Worm (Caenorhabditis elegans) whole organism, L1 larva: ENCODE data around the gene glb-9.
A peak's percentile ranks its signal among the peaks of the same experiment; 100 is the strongest.

Source experiments
- F16B12.6 ChIP-seq: fragments of 150-350 bp; optimal IDR thresholded peaks from 2 replicates; lab custom pipeline; 2014; ENCODE audit warnings: missing biosample characterization, missing genetic modification characterization
- alr-1 ChIP-seq: fragments of 200-800 bp; sonication (Bioruptor generic); optimal IDR thresholded peaks from 2 replicates; lab custom pipeline; 2018; ENCODE audit warnings: borderline replicate concordance, mild to moderate bottlenecking, missing genetic modification characterization, missing compliant biosample characterization
- blmp-1 ChIP-seq: fragments of 150-350 bp; optimal IDR thresholded peaks from 2 replicates; lab custom pipeline; 2014; ENCODE audit warnings: missing biosample characterization, missing genetic modification characterization
- ceh-8 ChIP-seq: fragments of 200-800 bp; sonication (Bioruptor generic); optimal IDR thresholded peaks from 2 replicates; lab custom pipeline; 2018; ENCODE audit warnings: mild to moderate bottlenecking, missing genetic modification characterization, moderate library complexity, missing compliant biosample characterization
- ceh-90 ChIP-seq: sonication (generic microtip); optimal IDR thresholded peaks from 2 replicates; lab custom pipeline; 2016; ENCODE audit warnings: missing genetic modification characterization, missing compliant biosample characterization
- ces-1 ChIP-seq: fragments of 150-350 bp; optimal IDR thresholded peaks from 2 replicates; lab custom pipeline; 2014; ENCODE audit warnings: missing biosample characterization, missing genetic modification reagents, missing genetic modification characterization
- dsc-1 ChIP-seq: sonication (generic microtip); optimal IDR thresholded peaks from 2 replicates; lab custom pipeline; 2016; ENCODE audit warnings: mild to moderate bottlenecking, missing genetic modification characterization, missing compliant biosample characterization
- efl-1 ChIP-seq, 4 experiments: fragments of 150-350 bp; optimal IDR thresholded peaks in 3 of 4; peaks in 1 of 4; 1 replicate in 1 of 4; 2 replicates in 3 of 4; lab custom pipeline; 2014; ENCODE audit warnings: missing biosample characterization in 2 of 4, missing genetic modification characterization in 2 of 4, missing genetic modification reagents in 2 of 4
- egl-13 ChIP-seq: sonication (generic microtip); optimal IDR thresholded peaks from 2 replicates; lab custom pipeline; 2016; ENCODE audit warnings: missing genotype, missing genetic modification reagents, missing genetic modification characterization, missing compliant biosample characterization
- egl-27 ChIP-seq, 2 experiments: fragments of 150-350 bp in 1 of 2; sonication (generic microtip); optimal IDR thresholded peaks; 3 replicates each; lab custom pipeline; 2017 to 2018; ENCODE audit warnings: missing biosample characterization in 2 of 2, missing genetic modification characterization in 2 of 2, missing genetic modification reagents in 2 of 2
- fkh-10 ChIP-seq: sonication (generic microtip); optimal IDR thresholded peaks from 2 replicates; lab custom pipeline; 2017; ENCODE audit warnings: missing biosample characterization, missing genetic modification reagents, missing genetic modification characterization
- fkh-4 ChIP-seq: sonication (generic microtip); optimal IDR thresholded peaks from 2 replicates; lab custom pipeline; 2016; ENCODE audit warnings: missing compliant biosample characterization, missing genetic modification characterization, borderline replicate concordance
- fos-1 ChIP-seq: fragments of 150-350 bp; optimal IDR thresholded peaks from 2 replicates; lab custom pipeline; 2014; ENCODE audit warnings: missing biosample characterization, missing genetic modification characterization
- hlh-4 ChIP-seq: sonication (generic microtip); optimal IDR thresholded peaks from 2 replicates; lab custom pipeline; 2016; ENCODE audit warnings: mild to moderate bottlenecking, missing genetic modification characterization, missing compliant biosample characterization
- irx-1 ChIP-seq: sonication (generic microtip); optimal IDR thresholded peaks from 2 replicates; lab custom pipeline; 2016; ENCODE audit warnings: missing genetic modification characterization, missing compliant biosample characterization
- lin-15B ChIP-seq: fragments of 150-350 bp; sonication (generic microtip); optimal IDR thresholded peaks from 3 replicates; lab custom pipeline; 2014; ENCODE audit warnings: missing biosample characterization, missing genetic modification characterization
- lin-39 ChIP-seq: fragments of 150-350 bp; optimal IDR thresholded peaks from 2 replicates; lab custom pipeline; 2014; ENCODE audit warnings: missing biosample characterization, missing genetic modification reagents, missing genetic modification characterization
- lir-3 ChIP-seq: sonication (generic microtip); optimal IDR thresholded peaks from 2 replicates; lab custom pipeline; 2016; ENCODE audit warnings: mild to moderate bottlenecking, missing genetic modification characterization, moderate library complexity, missing compliant biosample characterization; ENCODE audit not compliant: poor library complexity
- lsy-2 ChIP-seq, 2 experiments: fragments of 150-350 bp; optimal IDR thresholded peaks; 2 replicates each; lab custom pipeline; 2014; ENCODE audit warnings: missing biosample characterization in 2 of 2, missing genetic modification characterization in 2 of 2
- nhr-11 ChIP-seq: fragments of 150-350 bp; optimal IDR thresholded peaks from 2 replicates; lab custom pipeline; 2014; ENCODE audit warnings: missing biosample characterization, missing genetic modification characterization
- nhr-19 ChIP-seq: fragments of 200-800 bp; sonication (Bioruptor generic); conservative IDR thresholded peaks from 2 replicates; pipeline ENCODE4 v1.3.6; 2022; ENCODE audit warnings: missing genetic modification characterization, missing compliant biosample characterization
- nhr-20 ChIP-seq: sonication (generic microtip); optimal IDR thresholded peaks from 2 replicates; lab custom pipeline; 2016; ENCODE audit warnings: mild to moderate bottlenecking, missing genetic modification characterization, missing compliant biosample characterization
- nhr-237 ChIP-seq: fragments of 150-350 bp; optimal IDR thresholded peaks from 2 replicates; lab custom pipeline; 2014; ENCODE audit warnings: missing biosample characterization, missing genetic modification characterization
- nhr-47 ChIP-seq: sonication (generic microtip); optimal IDR thresholded peaks from 2 replicates; lab custom pipeline; 2016; ENCODE audit warnings: mild to moderate bottlenecking, missing genetic modification characterization, moderate library complexity, missing compliant biosample characterization
- nhr-76 ChIP-seq: sonication (generic microtip); optimal IDR thresholded peaks from 2 replicates; lab custom pipeline; 2017; ENCODE audit warnings: missing biosample characterization, missing genetic modification characterization
- skn-1 ChIP-seq: fragments of 150-350 bp; optimal IDR thresholded peaks from 2 replicates; lab custom pipeline; 2014; ENCODE audit warnings: missing biosample characterization, missing genetic modification characterization
- sox-4 ChIP-seq: sonication (generic microtip); optimal IDR thresholded peaks from 2 replicates; lab custom pipeline; 2016; ENCODE audit warnings: missing genetic modification characterization, missing compliant biosample characterization
- sptf-1 ChIP-seq: fragments of 150-350 bp; optimal IDR thresholded peaks from 2 replicates; lab custom pipeline; 2014; ENCODE audit warnings: missing biosample characterization, missing genetic modification characterization
- swsn-7 ChIP-seq: sonication (generic microtip); optimal IDR thresholded peaks from 2 replicates; lab custom pipeline; 2016; ENCODE audit warnings: missing genetic modification characterization, missing compliant biosample characterization
- tbx-2 ChIP-seq: sonication (generic microtip); optimal IDR thresholded peaks from 2 replicates; lab custom pipeline; 2016; ENCODE audit warnings: missing genetic modification characterization, missing compliant biosample characterization
- unc-30 ChIP-seq: sonication (generic microtip); optimal IDR thresholded peaks from 2 replicates; lab custom pipeline; 2017; ENCODE audit warnings: missing biosample characterization, missing genetic modification characterization
- unc-62 ChIP-seq: fragments of 150-350 bp; optimal IDR thresholded peaks from 2 replicates; lab custom pipeline; 2014; ENCODE audit warnings: missing biosample characterization, missing genetic modification reagents, missing genetic modification characterization
- unc-86 ChIP-seq: sonication (generic microtip); optimal IDR thresholded peaks from 2 replicates; lab custom pipeline; 2016; ENCODE audit warnings: missing genetic modification characterization, missing compliant biosample characterization
- vab-15 ChIP-seq: sonication (generic microtip); optimal IDR thresholded peaks from 2 replicates; lab custom pipeline; 2017; ENCODE audit warnings: missing genotype, mild to moderate bottlenecking, missing genetic modification characterization, missing compliant biosample characterization
- zag-1 ChIP-seq: fragments of 150-350 bp; optimal IDR thresholded peaks from 2 replicates; lab custom pipeline; 2014; ENCODE audit warnings: missing biosample characterization, missing genetic modification characterization
- ztf-11 ChIP-seq, 2 experiments: sonication (generic microtip); optimal IDR thresholded peaks; 2 replicates each; lab custom pipeline; 2016 to 2017; ENCODE audit warnings: missing genetic modification characterization in 2 of 2, missing biosample characterization in 1 of 2, missing compliant biosample characterization in 1 of 2

glb-9 gene

DNA sequence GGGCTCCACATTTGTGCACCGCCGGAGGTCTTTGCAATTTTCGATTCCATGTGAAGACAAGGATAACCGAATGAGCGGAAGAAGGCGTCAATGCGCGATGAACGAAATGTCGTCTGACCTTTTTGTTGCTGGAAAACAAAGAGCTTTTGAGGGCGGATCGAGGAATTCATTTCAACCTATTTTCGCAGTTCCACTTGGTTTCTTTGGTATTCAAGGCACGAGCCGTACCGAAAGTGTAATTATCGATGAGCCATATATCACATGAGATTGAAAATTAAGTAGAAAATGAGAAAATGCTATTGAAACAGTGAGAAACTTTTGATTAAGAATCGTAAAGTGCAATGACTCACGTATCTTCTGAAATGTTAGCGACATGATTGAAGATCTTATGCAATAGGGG lies at the start of gene glb-9:
glb-9 (minus strand) TSS at position 101 of the 400 bp plus-strand sequence.
- no peak for TF ChIP-seq zag-1
- no peak for TF ChIP-seq nhr-76 (tag; lab: Kevin White, UChicago)
- no peak for TF ChIP-seq nhr-11 (tag; lab: Kevin White, UChicago)
- no peak for TF ChIP-seq irx-1 (tag; lab: Kevin White, UChicago)
- no peak for TF ChIP-seq nhr-19 (GFP tag; lab: Robert Waterston, UW)
- TF ChIP-seq vab-15 = no peak
- TF ChIP-seq F16B12.6 = no peak
- TF ChIP-seq hlh-4 (tag; lab: Kevin White, UChicago) = no peak
- no peak for TF ChIP-seq unc-30 (tag; lab: Kevin White, UChicago)
- TF ChIP-seq ceh-8 (GFP tag; lab: Kevin White, UChicago) = no peak
- no peak for TF ChIP-seq fos-1 (tag; lab: Kevin White, UChicago)
- TF ChIP-seq lin-15B = no peak
- no peak for TF ChIP-seq ztf-11 (tag; optimal IDR thresholded peaks at IDR 0.05; lab: Kevin White, UChicago)
- no peak for TF ChIP-seq lsy-2 (tag; optimal IDR thresholded peaks at IDR 0.05; lab: Kevin White, UChicago)
- TF ChIP-seq dsc-1 (tag; lab: Kevin White, UChicago) = no peak
- no peak for TF ChIP-seq lir-3
- TF ChIP-seq sptf-1 = no peak
- TF ChIP-seq nhr-237 (tag; lab: Kevin White, UChicago) = no peak
- no peak for TF ChIP-seq skn-1
- no peak for TF ChIP-seq lin-39 (tag; lab: Kevin White, UChicago)

DNA sequence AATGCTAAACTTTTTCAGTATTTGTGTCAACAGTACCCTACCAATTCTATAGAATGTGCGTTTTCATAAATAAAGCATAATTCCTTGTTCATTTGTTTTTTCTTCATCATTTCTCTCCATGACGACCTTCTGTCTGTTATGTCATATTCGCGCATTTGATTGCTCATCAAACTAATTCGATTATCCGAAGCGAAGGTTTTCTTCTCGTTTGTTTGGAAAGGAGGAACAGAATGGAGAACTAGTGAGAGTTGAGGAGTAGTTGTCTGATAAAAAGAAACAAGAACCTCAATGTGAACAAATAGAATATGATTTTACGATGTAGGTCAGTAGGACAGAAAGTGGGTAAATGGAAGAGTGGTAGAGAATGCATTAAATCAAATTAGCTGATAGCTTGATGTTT lies 43.5 kb upstream of the glb-9 start:
- TF ChIP-seq blmp-1 (tag; lab: Kevin White, UChicago) (peak; percentile 56), unc-62 (GFP tag; lab: Kevin White, UChicago) (no peak), egl-27 (tag; optimal IDR thresholded peaks at IDR 0.05; lab: Kevin White, UChicago) (no peak), nhr-47 (tag; lab: Kevin White, UChicago) (no peak), unc-86 (no peak), ceh-8 (GFP tag; lab: Kevin White, UChicago) (no peak), fkh-10 (no peak)

DNA sequence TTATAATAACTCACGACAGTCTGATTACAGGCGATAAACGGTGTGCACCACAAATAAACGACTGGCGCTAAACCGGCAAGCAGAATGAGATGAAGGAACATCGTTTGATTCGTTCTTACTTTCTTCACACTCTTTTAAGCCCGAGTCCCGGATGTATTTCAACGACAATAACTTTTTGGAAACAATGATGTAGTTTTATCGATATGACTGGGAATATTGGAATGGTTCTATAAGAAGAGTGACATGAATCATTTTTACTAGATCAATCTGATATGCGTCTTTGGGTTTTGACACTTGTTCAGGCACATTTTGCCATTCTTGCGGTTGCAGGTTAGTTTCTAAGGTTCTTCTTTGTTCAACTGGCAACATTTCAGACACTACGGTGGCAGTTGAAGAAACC lies 42.4 kb upstream of the glb-9 start, which contains the start of the genes ZK1290.11 and ZK1290.1:
ZK1290.11 (minus strand) TSS at position 101 of the 400 bp plus-strand sequence.
ZK1290.1 (plus strand) TSS at position 271 of the 400 bp plus-strand sequence.
- TF ChIP-seq ceh-90 (tag; lab: Kevin White, UChicago) (no peak), ces-1 (no peak), nhr-237 (tag; lab: Kevin White, UChicago) (no peak), unc-62 (GFP tag; lab: Kevin White, UChicago) (no peak), egl-13 (tag; lab: Kevin White, UChicago) (no peak), sox-4 (tag; lab: Kevin White, UChicago) (no peak), tbx-2 (tag; lab: Kevin White, UChicago) (no peak), efl-1 (optimal IDR thresholded peaks at IDR 0.05; lab: Kevin White, UChicago) (no peak), efl-1 (GFP tag; optimal IDR thresholded peaks at IDR 0.05 in 1 of 2; lab: Kevin White, UChicago) (no peak), fkh-4 (tag; lab: Kevin White, UChicago) (no peak)

DNA sequence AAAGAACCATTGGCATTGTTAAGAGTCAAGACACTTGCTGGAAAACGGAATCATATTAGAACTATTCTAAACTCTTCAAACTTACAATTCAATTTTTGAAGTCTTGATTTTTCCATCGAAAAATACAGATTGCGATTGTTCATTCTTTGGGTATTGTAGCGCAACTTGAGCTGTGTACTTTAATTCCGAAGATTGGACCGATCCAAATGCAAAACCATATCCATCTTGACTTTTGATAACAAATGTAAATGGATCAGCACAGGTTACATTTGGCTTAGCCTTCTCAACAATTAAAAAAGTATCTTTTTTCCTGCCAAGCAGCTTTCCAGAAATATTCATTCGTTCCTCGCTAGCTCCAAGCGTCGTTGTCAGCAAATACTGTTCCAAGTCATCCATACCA lies 41.7 kb upstream of the glb-9 start:
- no peak for TF ChIP-seq unc-30 (tag; lab: Kevin White, UChicago)
- TF ChIP-seq alr-1 (tag; lab: Kevin White, UChicago) = no peak
- TF ChIP-seq swsn-7 (tag; lab: Kevin White, UChicago) = no peak
- TF ChIP-seq dsc-1 (tag; lab: Kevin White, UChicago) = no peak
- no peak for TF ChIP-seq nhr-20 (tag; lab: Kevin White, UChicago)
- no peak for TF ChIP-seq lir-3
- no peak for TF ChIP-seq egl-13 (tag; lab: Kevin White, UChicago)
- TF ChIP-seq sptf-1 = no peak
